Worm (Caenorhabditis elegans) whole organism, mixed stage, embryonic: ENCODE data around the gene gcl-1.

Source experiments
- ces-1 ChIP-seq: fragments of 150-350 bp; optimal IDR thresholded peaks from 2 replicates; lab custom pipeline; 2014; ENCODE audit warnings: missing biosample characterization, missing genetic modification reagents, missing genetic modification characterization
- elt-1 ChIP-seq: sonication (generic microtip); optimal IDR thresholded peaks from 2 replicates; lab custom pipeline; 2017; ENCODE audit warnings: missing genetic modification characterization, mild to moderate bottlenecking, missing compliant biosample characterization, antibody characterized with exemption, moderate library complexity, borderline replicate concordance; ENCODE audit not compliant: insufficient read depth
- ham-2 ChIP-seq: fragments of 200-800 bp; sonication (Bioruptor generic); optimal IDR thresholded peaks from 2 replicates; lab custom pipeline; 2018; ENCODE audit warnings: mild to moderate bottlenecking, missing genetic modification characterization, missing compliant biosample characterization
- lin-32 ChIP-seq: fragments of 200-800 bp; sonication (Bioruptor generic); optimal IDR thresholded peaks from 2 replicates; lab custom pipeline; 2018; ENCODE audit warnings: mild to moderate bottlenecking, missing genetic modification characterization, missing compliant biosample characterization
- nhr-237 ChIP-seq: fragments of 150-350 bp; optimal IDR thresholded peaks from 2 replicates; lab custom pipeline; 2014; ENCODE audit warnings: missing biosample characterization, missing genetic modification characterization
- nhr-76 ChIP-seq: sonication (generic microtip); optimal IDR thresholded peaks from 2 replicates; lab custom pipeline; 2017; ENCODE audit warnings: missing biosample characterization, missing genetic modification characterization
- unc-39 ChIP-seq: fragments of 150-350 bp; optimal IDR thresholded peaks from 2 replicates; lab custom pipeline; 2014; ENCODE audit warnings: missing biosample characterization, missing genetic modification characterization

DNA sequence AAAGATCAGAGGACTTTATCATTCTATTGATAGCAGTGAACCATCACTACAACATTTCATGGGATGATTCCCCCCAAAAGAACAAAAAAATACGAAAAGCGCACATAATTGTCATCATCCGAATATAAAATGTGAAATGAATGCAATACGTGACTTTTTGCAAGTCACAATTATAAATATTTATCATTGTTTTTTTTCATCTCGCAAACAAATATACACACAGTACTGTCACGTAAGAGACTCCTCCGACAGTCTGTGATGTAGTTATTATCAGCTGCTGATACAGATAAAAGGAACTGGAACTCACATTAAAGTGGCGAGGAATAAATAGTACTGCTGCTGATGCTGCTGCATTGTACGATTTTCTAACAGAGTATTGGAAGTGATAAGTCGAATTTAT, 16.3 kb downstream of the gcl-1 start:
- TF ChIP-seq nhr-76 (tag; lab: Kevin White, UChicago): no peak
- no peak for TF ChIP-seq elt-1
- no peak for TF ChIP-seq unc-39 (tag; lab: Kevin White, UChicago)
- no peak for TF ChIP-seq nhr-237
- no peak for TF ChIP-seq ces-1
- no peak for TF ChIP-seq ham-2
- TF ChIP-seq lin-32: no peak
